Fruit fly (Drosophila melanogaster): Measurements from ENCODE around the gene CG32262.

Gene CG32262

dm6 chr3L:3802677-3803076, 7.3 kb downstream of the CG32262 start (continued):
- TF ChIP-seq Eip74EF (GFP tag; optimal IDR thresholded peaks at IDR 0.05) (no peak), gfzf (GFP tag; optimal IDR thresholded peaks at IDR 0.05) (no peak), CrebB (tag; optimal IDR thresholded peaks at IDR 0.05) (peak; percentile 84), CG16813 (GFP tag; IDR thresholded peaks at IDR 0.05; ENCODE audit: partially characterized antibody) (no peak), CG3995 (GFP tag; optimal IDR thresholded peaks at IDR 0.05) (no peak), sima (GFP tag; optimal IDR thresholded peaks at IDR 0.05) (peak; percentile 1), amos (GFP tag; IDR thresholded peaks at IDR 0.05; ENCODE audit: partially characterized antibody) (no peak), CG9437 (GFP tag; optimal IDR thresholded peaks at IDR 0.05) (peak; percentile 49), Lpt (GFP tag; optimal IDR thresholded peaks at IDR 0.05) (no peak), Antp (GFP tag; optimal IDR thresholded peaks at IDR 0.05) (peak; percentile 77), MESR4 (GFP tag; optimal IDR thresholded peaks at IDR 0.05) (no peak), ranshi (GFP tag; IDR thresholded peaks at IDR 0.05) (peak; percentile 73), scrt (GFP tag; optimal IDR thresholded peaks at IDR 0.05) (peak; percentile 65), ewg (GFP tag; optimal IDR thresholded peaks at IDR 0.05) (peak; percentile 48), ac (GFP tag; optimal IDR thresholded peaks at IDR 0.05) (no peak), pho (GFP tag; optimal IDR thresholded peaks at IDR 0.05) (peak; percentile 74), aop (GFP tag; IDR thresholded peaks at IDR 0.05) (0 out of 2 replicates have a peak, but pooled peaks have one; percentile 29), CG33213 (GFP tag; optimal IDR thresholded peaks at IDR 0.05) (peak; percentile 12), jumu (GFP tag; optimal IDR thresholded peaks at IDR 0.05) (peak; percentile 60), CG4854 (GFP tag; optimal IDR thresholded peaks at IDR 0.05) (peak; percentile 25), ems (GFP tag; optimal IDR thresholded peaks at IDR 0.05) (peak; percentile 76), pita (GFP tag; optimal IDR thresholded peaks at IDR 0.05) (no peak), CG14050 (GFP tag; IDR thresholded peaks at IDR 0.05) (peak; percentile 73), CG34376 (GFP tag; optimal IDR thresholded peaks at IDR 0.05) (peak; percentile 76), lola (GFP tag; optimal IDR thresholded peaks at IDR 0.05) (no peak), CG8281 (tag; optimal IDR thresholded peaks at IDR 0.05) (peak; percentile 2), al (GFP tag; IDR thresholded peaks at IDR 0.05) (peak; percentile 53; the same call in 1 of the 2 replicates), Mrtf (GFP tag; IDR thresholded peaks at IDR 0.05) (peak; percentile 71), pan (optimal IDR thresholded peaks at IDR 0.05) (no peak), pan (GFP tag; optimal IDR thresholded peaks at IDR 0.05 in 1 of 2, IDR thresholded peaks at IDR 0.05 in 1 of 2) (peak in 1 of 2 experiments; percentile 87), HLH4C (GFP tag; IDR thresholded peaks at IDR 0.05; ENCODE audit: partially characterized antibody) (no peak), unpg (GFP tag; optimal IDR thresholded peaks at IDR 0.05) (peak; percentile 61), CG8924 (tag; optimal IDR thresholded peaks at IDR 0.05) (peak; percentile 79), Sox102F (GFP tag; optimal IDR thresholded peaks at IDR 0.05) (peak; percentile 74), CG11093 (GFP tag; IDR thresholded peaks at IDR 0.05) (no peak), dimm (GFP tag; IDR thresholded peaks at IDR 0.05) (0 out of 2 replicates have a peak, but pooled peaks have one; percentile 53), CG10147 (GFP tag; optimal IDR thresholded peaks at IDR 0.05) (peak; percentile 63), CG30020 (tag; optimal IDR thresholded peaks at IDR 0.05) (no peak), abd-A (tag; optimal IDR thresholded peaks at IDR 0.05) (peak; percentile 89), bigmax (GFP tag; optimal IDR thresholded peaks at IDR 0.05) (no peak), sens-2 (GFP tag; IDR thresholded peaks at IDR 0.05) (peak; percentile 58; the same call in 1 of the 2 replicates), CG10959 (GFP tag; IDR thresholded peaks at IDR 0.05) (peak; percentile 26; the same call in 1 of the 2 replicates), Camta (GFP tag; optimal IDR thresholded peaks at IDR 0.05) (peak; percentile 0), CG31388 (GFP tag; optimal IDR thresholded peaks at IDR 0.05) (no peak), h (optimal IDR thresholded peaks at IDR 0.05) (no peak), Oaz (GFP tag; IDR thresholded peaks at IDR 0.05) (peak; percentile 65), sob (GFP tag; IDR thresholded peaks at IDR 0.05) (peak; percentile 85), HHEX (GFP tag; optimal IDR thresholded peaks at IDR 0.05) (peak; percentile 65), Fer1 (GFP tag; optimal IDR thresholded peaks at IDR 0.05) (peak; percentile 86), CG10267 (tag; optimal IDR thresholded peaks at IDR 0.05) (peak; percentile 26), CG4282 (GFP tag; optimal IDR thresholded peaks at IDR 0.05) (peak; percentile 41)
